Fruit fly (Drosophila melanogaster): ENCODE measurements around the gene CG4907.

CG4907 gene

DNA sequence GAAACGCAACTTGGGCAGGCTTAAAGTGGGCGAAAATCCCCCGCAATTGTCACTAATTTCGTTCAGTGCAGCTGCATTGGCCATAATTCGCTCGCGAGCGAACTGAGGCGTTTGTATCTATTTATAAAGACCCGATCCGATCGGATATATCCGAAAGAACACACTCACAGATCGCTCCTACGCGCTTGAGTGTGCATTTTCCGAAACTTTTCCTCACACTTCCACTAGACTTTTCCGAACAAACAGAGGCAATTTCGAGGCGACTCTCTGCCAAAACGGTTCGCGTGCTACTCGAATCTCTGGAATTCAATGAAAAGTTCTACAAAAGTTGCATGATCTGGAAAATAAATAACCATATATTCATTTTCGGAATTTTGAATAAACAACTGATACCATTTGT, 8.8 kb downstream of the CG4907 start, which contains the start of the genes CG6972 and CCAP:
Gene CG6972 (plus strand): TSS at position 215 of the 400 bp plus-strand sequence.
Gene CCAP (minus strand): TSS at position 292 of the 400 bp plus-strand sequence.
- TF ChIP-seq Snoo (tag; optimal IDR thresholded peaks at IDR 0.05) (no peak), CG32121 (GFP tag; IDR thresholded peaks at IDR 0.05) (0 out of 2 replicates have a peak, but pooled peaks have one; percentile 28)

DNA sequence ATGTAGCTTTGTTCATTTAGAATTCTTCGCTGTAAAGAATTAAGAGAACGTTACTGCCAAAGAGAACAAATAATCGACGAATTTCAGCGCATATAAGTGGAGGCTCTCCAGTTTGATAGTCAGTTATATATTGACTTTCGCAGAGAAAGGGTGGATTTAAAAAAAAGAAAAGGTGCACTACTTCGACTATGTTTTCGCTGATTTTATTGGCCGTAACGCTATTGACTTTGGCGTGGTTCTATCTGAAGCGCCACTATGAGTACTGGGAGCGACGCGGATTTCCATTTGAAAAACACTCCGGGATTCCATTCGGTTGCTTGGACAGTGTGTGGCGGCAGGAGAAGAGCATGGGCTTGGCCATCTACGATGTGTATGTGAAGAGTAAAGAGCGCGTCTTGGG, 12.4 kb downstream of the CG4907 start, which contains the start of gene Cyp6d4:
Gene Cyp6d4 (plus strand): TSS at position 112 of the 400 bp plus-strand sequence.
- TF ChIP-seq CG32121 (GFP tag; IDR thresholded peaks at IDR 0.05) (no peak), CG4496 (GFP tag; IDR thresholded peaks at IDR 0.05) (no peak), Ets98B (GFP tag; IDR thresholded peaks at IDR 0.05) (no peak), CG34367 (tag; optimal IDR thresholded peaks at IDR 0.05) (no peak), D1 (tag; optimal IDR thresholded peaks at IDR 0.05) (no peak), CG12605 (GFP tag; IDR thresholded peaks at IDR 0.05) (no peak), CG15710 (tag; optimal IDR thresholded peaks at IDR 0.05) (no peak), fd96Ca (GFP tag; IDR thresholded peaks at IDR 0.05) (no peak), CG17806 (tag; optimal IDR thresholded peaks at IDR 0.05) (no peak), EcR (GFP tag; optimal IDR thresholded peaks at IDR 0.05) (no peak), CG8159 (tag; optimal IDR thresholded peaks at IDR 0.05) (no peak), CG14655 (GFP tag; optimal IDR thresholded peaks at IDR 0.05) (no peak), CG8301 (tag; optimal IDR thresholded peaks at IDR 0.05) (no peak), rn (GFP tag; IDR thresholded peaks at IDR 0.05) (no peak), Snoo (tag; optimal IDR thresholded peaks at IDR 0.05) (no peak), Pif1B (GFP tag; optimal IDR thresholded peaks at IDR 0.05) (no peak)

DNA sequence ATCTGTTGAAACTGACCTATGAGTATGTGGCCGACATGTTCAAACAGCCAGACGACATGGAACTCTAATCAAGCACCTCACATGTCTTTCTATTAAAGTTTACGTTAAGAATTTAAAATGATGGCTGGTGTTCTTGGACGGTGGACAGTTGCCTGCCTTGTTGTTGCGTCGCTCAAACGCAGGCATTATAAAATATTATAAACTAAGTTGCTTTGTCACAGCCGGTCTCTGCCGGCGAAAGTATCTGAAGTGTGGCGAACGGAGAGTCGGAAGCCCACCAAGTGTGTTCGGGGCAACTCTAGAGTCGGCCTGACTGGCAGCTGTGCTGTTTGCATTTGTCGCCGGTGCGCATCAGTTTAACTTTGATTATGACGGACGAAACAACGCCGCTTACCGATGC, 15.9 kb downstream of the CG4907 start, which contains the start of gene cd:
Gene cd (plus strand): TSS at position 301 of the 400 bp plus-strand sequence.
- no peak for TF ChIP-seq CG10348 (GFP tag; IDR thresholded peaks at IDR 0.05)

DNA sequence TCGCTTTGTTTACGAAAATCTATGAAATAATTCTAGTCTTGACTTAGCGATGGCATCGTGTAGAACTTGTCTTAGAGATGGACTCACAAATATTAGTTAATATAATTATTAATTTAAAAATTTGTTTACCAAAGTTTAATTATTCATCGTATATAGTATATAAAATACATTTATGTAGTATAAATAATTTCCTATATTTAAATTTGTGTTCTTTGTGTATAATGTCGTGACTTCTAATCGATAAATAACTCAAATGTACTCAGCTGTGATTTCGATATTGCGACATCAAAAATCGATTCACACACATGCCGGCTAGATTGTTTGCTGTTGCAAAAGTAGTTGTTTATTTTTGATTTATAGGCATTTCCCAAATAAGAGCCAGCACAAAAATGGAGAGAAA, 20.3 kb downstream of the CG4907 start, which contains the start of the genes wfs1 and Nup133:
Gene wfs1 (minus strand): TSS at position 70 of the 400 bp plus-strand sequence.
Gene Nup133 (plus strand): TSS at position 297 of the 400 bp plus-strand sequence.
- TF ChIP-seq CG9948 (tag; optimal IDR thresholded peaks at IDR 0.05) (no peak), CG32121 (GFP tag; IDR thresholded peaks at IDR 0.05) (peak; percentile 54), CG8159 (tag; optimal IDR thresholded peaks at IDR 0.05) (peak; percentile 74), EcR (GFP tag; optimal IDR thresholded peaks at IDR 0.05) (no peak), CG15710 (tag; optimal IDR thresholded peaks at IDR 0.05) (peak; percentile 75), Ets98B (GFP tag; IDR thresholded peaks at IDR 0.05) (0 out of 2 replicates have a peak, but pooled peaks have one; percentile 10), CG34367 (tag; optimal IDR thresholded peaks at IDR 0.05) (peak; percentile 41)

DNA sequence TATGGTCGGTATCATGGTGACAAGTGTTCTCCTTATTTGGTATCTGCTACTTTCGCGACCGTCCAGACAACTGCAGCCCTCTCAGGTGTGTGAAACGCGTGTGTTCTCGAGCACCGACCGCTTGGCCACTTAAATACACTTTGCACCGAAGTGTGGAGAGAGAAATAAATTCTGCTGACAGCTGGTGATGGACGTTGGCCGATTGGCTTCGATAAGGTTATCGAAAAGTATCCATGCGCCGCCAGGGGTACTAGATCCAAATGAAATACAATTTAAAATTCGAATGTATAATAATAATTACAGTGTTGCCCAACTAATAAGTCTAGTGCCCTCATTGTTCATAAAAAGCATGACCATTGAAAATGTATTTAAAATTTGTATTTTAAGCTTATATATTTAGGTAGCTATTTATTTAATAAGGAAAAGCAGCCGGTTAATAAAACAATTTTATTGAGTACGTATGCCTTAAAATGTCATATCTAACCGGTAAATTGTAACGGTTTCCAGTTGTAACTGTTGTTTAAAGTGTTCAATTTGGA, 24.2 kb downstream of the CG4907 start, which contains the start of the genes Gclm and CG17625:
Gene Gclm (minus strand): TSS at position 175 of the 539 bp plus-strand sequence.
Gene CG17625 (plus strand): TSS at position 514 of the 539 bp plus-strand sequence.
- peak; percentile 71 for TF ChIP-seq CG12605 (GFP tag; IDR thresholded peaks at IDR 0.05)
- peak; percentile 2 for TF ChIP-seq CG34367 (tag; optimal IDR thresholded peaks at IDR 0.05)
- peak; percentile 26 for TF ChIP-seq CG8159 (tag; optimal IDR thresholded peaks at IDR 0.05)
- TF ChIP-seq CG10348 (GFP tag; IDR thresholded peaks at IDR 0.05) = no peak
- no peak for TF ChIP-seq Pif1B (GFP tag; optimal IDR thresholded peaks at IDR 0.05)
- TF ChIP-seq CG17806 (tag; optimal IDR thresholded peaks at IDR 0.05) = peak; percentile 1
- no peak for TF ChIP-seq D1 (tag; optimal IDR thresholded peaks at IDR 0.05)
- no peak for TF ChIP-seq rn (GFP tag; IDR thresholded peaks at IDR 0.05)
- TF ChIP-seq Snoo (tag; optimal IDR thresholded peaks at IDR 0.05) = peak; percentile 52
- peak; percentile 45; the same call in 1 of the 2 replicates for TF ChIP-seq Ets98B (GFP tag; IDR thresholded peaks at IDR 0.05)
- TF ChIP-seq CG15710 (tag; optimal IDR thresholded peaks at IDR 0.05) = peak; percentile 32
- no peak for TF ChIP-seq CG14655 (GFP tag; optimal IDR thresholded peaks at IDR 0.05)
- TF ChIP-seq CG8301 (tag; optimal IDR thresholded peaks at IDR 0.05) = peak; percentile 19
- no peak for TF ChIP-seq EcR (GFP tag; optimal IDR thresholded peaks at IDR 0.05)
- TF ChIP-seq CG9948 (tag; optimal IDR thresholded peaks at IDR 0.05) = peak; percentile 1
- TF ChIP-seq CG32121 (GFP tag; IDR thresholded peaks at IDR 0.05) = peak; percentile 49; the same call in 1 of the 2 replicates
- no peak for TF ChIP-seq Pif1A (GFP tag; optimal IDR thresholded peaks at IDR 0.05)
- TF ChIP-seq CG13204 (GFP tag; optimal IDR thresholded peaks at IDR 0.05) = no peak
- TF ChIP-seq fd96Ca (GFP tag; IDR thresholded peaks at IDR 0.05) = 0 out of 3 replicates have a peak, but pooled peaks have one; percentile 58
- TF ChIP-seq gl (tag; optimal IDR thresholded peaks at IDR 0.05) = peak; percentile 55
- TF ChIP-seq CG4496 (GFP tag; IDR thresholded peaks at IDR 0.05) = peak; percentile 20; the same call in 1 of the 3 replicates

dm6 chr3R:22684948-22685253, 25.7 kb downstream of the CG4907 start:
- TF ChIP-seq fd96Ca (GFP tag; IDR thresholded peaks at IDR 0.05) (no peak), CG13204 (GFP tag; optimal IDR thresholded peaks at IDR 0.05) (no peak), gl (tag; optimal IDR thresholded peaks at IDR 0.05) (no peak), CG9948 (tag; optimal IDR thresholded peaks at IDR 0.05) (no peak), CG15710 (tag; optimal IDR thresholded peaks at IDR 0.05) (no peak)
